Worm (Caenorhabditis elegans): ENCODE data around the gene K02D10.1.
A peak's percentile ranks its signal among the peaks of the same experiment; 100 is the strongest.

K02D10.1 gene

DNA sequence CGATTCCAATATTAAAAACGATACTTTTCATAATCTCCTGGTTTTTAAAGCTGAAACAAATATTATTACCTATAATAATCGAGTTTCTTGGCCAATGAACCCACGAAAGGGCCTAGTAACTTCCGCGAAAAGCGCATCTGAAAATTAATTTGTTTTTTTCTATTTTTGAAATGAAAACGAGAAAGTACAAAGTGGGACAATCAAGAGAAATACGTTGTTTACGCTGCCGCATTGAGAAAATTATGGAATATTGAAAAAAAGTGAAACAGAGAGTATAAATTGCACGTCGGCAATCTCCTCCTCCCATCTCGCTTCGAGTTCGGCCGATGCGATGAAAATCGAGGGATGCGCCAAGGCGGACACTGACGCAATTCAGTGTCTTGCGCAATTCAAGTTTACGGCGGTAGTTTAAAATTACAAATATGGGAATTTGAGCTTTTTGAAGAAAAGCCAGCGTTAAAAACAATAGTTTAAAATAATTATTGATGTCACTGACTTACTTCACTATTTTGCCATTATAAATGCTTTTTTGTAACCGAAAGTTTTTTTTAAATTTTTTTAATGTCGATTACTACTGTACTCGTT lies 28.0 kb upstream of the K02D10.1 start, which contains the start of gene pdhk-2 (continued):
- peak; percentile 99 for TF ChIP-seq lin-54 (GFP tag; optimal IDR thresholded peaks at IDR 0.05)
- no peak for TF ChIP-seq nhr-179 (tag; optimal IDR thresholded peaks at IDR 0.05)
- peak; percentile 32 for TF ChIP-seq snpc-1.3 (tag; optimal IDR thresholded peaks at IDR 0.05; ENCODE audit: insufficient read depth)
- TF ChIP-seq ceh-27 (GFP tag; optimal IDR thresholded peaks at IDR 0.05): peak; percentile 91
- TF ChIP-seq fkh-3 (tag; optimal IDR thresholded peaks at IDR 0.05): no peak
- TF ChIP-seq pbrm-1 (GFP tag; IDR thresholded peaks at IDR 0.05): peak; percentile 89
- peak; percentile 89 for TF ChIP-seq ZK185.1 (tag; optimal IDR thresholded peaks at IDR 0.05; ENCODE audit: poor library complexity, severe bottlenecking)
- TF ChIP-seq lin-26 (GFP tag; IDR thresholded peaks at IDR 0.05): no peak
- TF ChIP-seq snpc-3.4 (tag; optimal IDR thresholded peaks at IDR 0.05): no peak
- TF ChIP-seq egl-44 (GFP tag; IDR thresholded peaks at IDR 0.05): no peak
- peak; percentile 82 for TF ChIP-seq nfyb-1 (GFP tag; IDR thresholded peaks at IDR 0.05)
- peak; percentile 21 for TF ChIP-seq ama-1 (optimal IDR thresholded peaks at IDR 0.05)
- TF ChIP-seq ama-1 (GFP tag; optimal IDR thresholded peaks at IDR 0.05): no peak
- no peak for TF ChIP-seq F57A8.1 (GFP tag; optimal IDR thresholded peaks at IDR 0.05)
- TF ChIP-seq madf-8 (GFP tag; conservative IDR thresholded peaks at IDR 0.05): peak; percentile 73
- no peak for TF ChIP-seq attf-6 (GFP tag; IDR thresholded peaks at IDR 0.05)
- peak; percentile 93 for TF ChIP-seq mcd-1 (GFP tag; IDR thresholded peaks at IDR 0.05)
- TF ChIP-seq D2030.7 (GFP tag; IDR thresholded peaks at IDR 0.05): peak; percentile 74
- peak; percentile 88 for TF ChIP-seq tlf-1 (GFP tag; optimal IDR thresholded peaks at IDR 0.05)
- TF ChIP-seq nfya-1 (tag; optimal IDR thresholded peaks at IDR 0.05; ENCODE audit: borderline replicate concordance, insufficient read depth): no peak
- TF ChIP-seq dpff-1 (tag; optimal IDR thresholded peaks at IDR 0.05): no peak
- no peak for TF ChIP-seq nhr-120 (GFP tag; IDR thresholded peaks at IDR 0.05)
- TF ChIP-seq gei-17 (GFP tag; optimal IDR thresholded peaks at IDR 0.05): peak; percentile 76
- TF ChIP-seq sdz-38 (tag; optimal IDR thresholded peaks at IDR 0.05): no peak
- TF ChIP-seq unc-130 (GFP tag; optimal IDR thresholded peaks at IDR 0.05): peak; percentile 64
- TF ChIP-seq hmg-1.2 (GFP tag; IDR thresholded peaks at IDR 0.05): peak; percentile 68
- peak; percentile 82 for TF ChIP-seq somi-1 (GFP tag; optimal IDR thresholded peaks at IDR 0.05)
- peak; percentile 67; the same call in 1 of the 2 replicates for TF ChIP-seq C17E4.6 (GFP tag; IDR thresholded peaks at IDR 0.05)
- no peak for TF ChIP-seq rec-8 (tag; optimal IDR thresholded peaks at IDR 0.05)
- TF ChIP-seq C06A6.2 (GFP tag; conservative IDR thresholded peaks at IDR 0.05): peak; percentile 71; the same call in 1 of the 2 replicates
- TF ChIP-seq B0035.1 (tag; optimal IDR thresholded peaks at IDR 0.05): peak; percentile 50
- peak; percentile 75; the same call in 1 of the 2 replicates for TF ChIP-seq hmg-20 (GFP tag; IDR thresholded peaks at IDR 0.05)
- TF ChIP-seq ceh-79 (tag; optimal IDR thresholded peaks at IDR 0.05): no peak
- TF ChIP-seq hlh-26 (GFP tag; conservative IDR thresholded peaks at IDR 0.05): no peak
- TF ChIP-seq nhr-90 (tag; optimal IDR thresholded peaks at IDR 0.05): peak; percentile 25
- TF ChIP-seq zfh-2 (GFP tag; conservative IDR thresholded peaks at IDR 0.05): no peak
- TF ChIP-seq F52B5.7 (tag; optimal IDR thresholded peaks at IDR 0.05): no peak
- no peak for TF ChIP-seq F57C9.4 (tag; optimal IDR thresholded peaks at IDR 0.05)
- no peak for TF ChIP-seq mel-28 (tag; optimal IDR thresholded peaks at IDR 0.05; ENCODE audit: borderline replicate concordance)
- no peak for TF ChIP-seq aptf-3 (GFP tag; IDR thresholded peaks at IDR 0.05)
- no peak for TF ChIP-seq egrh-3 (GFP tag; IDR thresholded peaks at IDR 0.05)
- TF ChIP-seq mxl-1 (tag; optimal IDR thresholded peaks at IDR 0.05): no peak
- peak; percentile 92 for TF ChIP-seq him-1 (tag; optimal IDR thresholded peaks at IDR 0.05)
- no peak for TF ChIP-seq cebp-2 (GFP tag; IDR thresholded peaks at IDR 0.05)
- no peak for TF ChIP-seq T26A5.8 (tag; optimal IDR thresholded peaks at IDR 0.05)
- TF ChIP-seq lin-40 (tag; optimal IDR thresholded peaks at IDR 0.05): peak; percentile 94
- peak; percentile 88 for TF ChIP-seq ekl-4 (GFP tag; IDR thresholded peaks at IDR 0.05)
- TF ChIP-seq ztf-28 (GFP tag; IDR thresholded peaks at IDR 0.05): no peak
- TF ChIP-seq ztf-25 (GFP tag; IDR thresholded peaks at IDR 0.05): no peak

Measured in whole organism, young adult.